Worm (Caenorhabditis elegans) whole organism, dauer: ENCODE measurements around the gene B0252.3.

ENCODE experiments used
- unc-62 ChIP-seq: sonication (generic microtip); optimal IDR thresholded peaks from 2 replicates; lab custom pipeline; 2017; ENCODE audit warnings: missing biosample characterization, missing genetic modification reagents, missing genetic modification characterization

The B0252.3 gene

ce11 chrII:6926488-6926887 is 18.9 kb upstream of the B0252.3 start:
- TF ChIP-seq unc-62 (GFP tag; lab: Kevin White, UChicago), result no peak

DNA sequence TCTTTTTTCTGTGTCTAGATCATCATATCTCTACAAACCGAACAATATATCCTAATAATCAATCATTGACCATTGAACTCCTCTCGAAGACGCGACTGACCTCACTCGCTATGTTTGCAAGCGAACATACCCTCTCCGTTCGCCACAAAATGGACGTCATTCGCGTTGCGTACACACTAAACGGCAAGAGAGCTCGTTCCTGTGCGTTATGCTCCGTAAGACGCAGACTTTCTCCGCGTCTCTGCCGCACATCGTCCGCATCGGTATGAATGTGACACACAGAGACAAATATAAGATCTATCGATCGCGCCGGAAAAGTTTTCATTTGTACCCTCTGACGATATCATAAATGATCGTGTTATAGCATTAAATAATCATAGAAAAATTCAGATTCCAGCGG is 18.5 kb upstream of the B0252.3 start:
- TF ChIP-seq unc-62 (GFP tag; lab: Kevin White, UChicago), result no peak

- no peak for TF ChIP-seq unc-62 (GFP tag; lab: Kevin White, UChicago)
These were observed 16.2 kb upstream of the B0252.3 start for ce11 chrII:6923792-6924191.

ce11 chrII:6919363-6919851 is 11.8 kb upstream of the B0252.3 start, which contains the start of gene B0252.1:
Gene B0252.1, plus strand, starts transcription at chrII:6919680.
- TF ChIP-seq unc-62 (GFP tag; lab: Kevin White, UChicago), result no peak

DNA sequence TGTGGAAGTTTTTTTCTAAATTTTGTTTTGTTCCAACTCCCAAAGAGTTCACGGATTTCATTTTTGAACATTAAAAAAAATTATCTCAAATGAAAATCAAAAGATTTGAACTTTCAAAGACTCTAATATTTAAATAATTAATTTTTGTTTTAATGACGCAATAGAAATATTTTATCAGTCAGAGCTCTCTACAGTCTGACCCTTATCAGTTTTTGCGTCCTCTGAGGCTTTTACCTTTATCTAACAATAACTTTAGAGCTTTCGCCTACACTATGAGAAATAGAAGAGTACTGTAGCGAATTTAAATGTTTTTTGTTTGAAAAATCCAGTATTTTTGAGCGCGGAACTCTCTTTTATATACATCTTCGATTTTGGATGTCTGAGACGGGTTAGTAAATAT is 11.3 kb upstream of the B0252.3 start, which contains the start of gene B0252.5:
B0252.5 (minus strand) TSS at position 17 of the 400 bp plus-strand sequence.
- TF ChIP-seq unc-62 (GFP tag; lab: Kevin White, UChicago), result no peak

ce11 chrII:6917710-6918109 is 10.2 kb upstream of the B0252.3 start, which contains the start of gene B0252.11:
Gene B0252.11, minus strand, starts transcription at chrII:6917810.
- no peak for TF ChIP-seq unc-62 (GFP tag; lab: Kevin White, UChicago)

- no peak for TF ChIP-seq unc-62 (GFP tag; lab: Kevin White, UChicago)
These were observed 8.3 kb upstream of the B0252.3 start, which contains the start of gene B0252.8 for ce11 chrII:6915875-6916274. Gene B0252.8, plus strand, starts transcription at chrII:6916166.

ce11 chrII:6913309-6913708 is 5.8 kb upstream of the B0252.3 start, which contains the start of gene cyn-10:
Gene cyn-10, minus strand, starts transcription at chrII:6913365.
- no peak for TF ChIP-seq unc-62 (GFP tag; lab: Kevin White, UChicago)

ce11 chrII:6909568-6910122 is 2.1 kb upstream of the B0252.3 start, which contains the start of gene asm-1:
Gene asm-1, plus strand, starts transcription at chrII:6910072.
- no peak for TF ChIP-seq unc-62 (GFP tag; lab: Kevin White, UChicago)

DNA sequence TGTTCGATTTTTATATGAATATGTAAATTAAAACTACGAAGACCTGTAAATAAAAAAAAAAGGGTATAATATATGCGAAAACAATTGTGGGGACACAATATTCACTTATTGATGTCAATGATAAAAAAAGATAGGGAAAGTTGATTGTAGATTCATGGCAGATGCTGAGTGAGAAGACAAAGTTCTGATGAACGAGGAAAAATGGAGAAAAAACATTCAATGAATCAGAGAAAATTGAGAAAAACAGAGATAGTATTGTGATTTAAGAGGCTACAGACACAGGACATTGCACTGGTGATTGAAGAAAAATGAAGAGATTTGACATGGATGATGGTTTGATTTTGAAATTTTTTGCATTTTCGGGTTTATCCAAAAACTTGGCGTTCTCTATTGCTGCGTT is 1.1 kb upstream of the B0252.3 start:
- no peak for TF ChIP-seq unc-62 (GFP tag; lab: Kevin White, UChicago)

DNA sequence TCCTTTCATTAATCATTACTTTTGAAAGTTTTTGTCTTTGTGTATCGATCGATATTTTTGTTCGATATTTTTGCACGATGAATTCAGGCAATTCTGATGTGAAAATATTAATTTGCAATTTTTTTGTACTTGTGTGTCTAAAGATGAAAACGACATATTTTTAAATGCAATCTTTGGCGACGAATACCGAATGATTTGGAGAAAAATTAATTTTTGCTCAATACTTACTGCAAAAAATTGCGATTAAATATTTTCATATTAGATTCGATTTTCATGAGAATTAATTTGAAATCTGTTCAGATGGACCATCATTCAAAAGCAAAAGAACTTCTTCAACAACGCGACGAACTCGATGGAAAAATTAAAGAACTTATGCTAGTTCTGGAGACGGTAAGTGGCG is 5.8 kb downstream of the B0252.3 start, which contains the start of gene psmd-9:
psmd-9 (plus strand) TSS at position 301 of the 400 bp plus-strand sequence.
- no peak for TF ChIP-seq unc-62 (GFP tag; lab: Kevin White, UChicago)

DNA sequence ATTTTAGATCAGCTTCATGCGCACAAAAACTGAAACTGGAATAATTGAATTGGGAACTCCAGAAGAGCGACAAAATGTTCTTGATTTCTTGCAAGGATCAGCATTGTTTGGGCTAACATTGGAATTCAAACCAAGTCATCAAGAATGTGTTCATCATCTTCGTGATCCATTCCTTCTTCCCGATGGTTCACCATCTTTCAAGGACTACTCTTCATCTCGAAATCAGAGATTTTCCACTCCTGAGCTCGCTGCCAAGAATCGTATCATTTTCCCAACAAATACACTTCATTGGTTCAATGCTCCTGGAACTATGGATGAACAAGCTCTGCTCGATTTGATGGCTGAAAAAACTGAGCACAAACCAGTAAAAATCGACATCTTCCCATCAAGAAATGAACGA is 6.8 kb downstream of the B0252.3 start:
- TF ChIP-seq unc-62 (GFP tag; lab: Kevin White, UChicago), result no peak

ce11 chrII:6898017-6898779 is 9.4 kb downstream of the B0252.3 start, which contains the start of gene hrpl-1:
Gene hrpl-1, plus strand, starts transcription at chrII:6898729.
- no peak for TF ChIP-seq unc-62 (GFP tag; lab: Kevin White, UChicago)

DNA sequence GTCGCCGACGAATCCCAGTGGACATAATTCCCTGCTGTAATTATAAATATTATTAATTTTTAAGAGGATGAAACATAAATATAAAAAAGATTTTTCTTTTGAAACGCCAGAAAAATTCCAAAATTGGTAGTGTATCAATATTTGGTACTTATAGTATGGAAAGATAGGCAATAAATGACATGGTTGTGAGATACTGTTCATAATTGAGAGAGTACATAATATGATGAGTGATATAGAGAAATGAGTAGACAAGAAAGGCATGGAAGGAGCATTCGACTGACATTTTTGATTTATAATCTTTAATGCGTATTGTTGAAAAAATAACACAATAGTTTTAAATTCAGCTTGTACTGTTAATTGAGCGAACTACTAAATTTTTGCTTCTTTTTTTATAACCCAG is 10.1 kb downstream of the B0252.3 start, which contains the start of gene C44B7.11:
C44B7.11 (minus strand) TSS at position 34 of the 400 bp plus-strand sequence.
- TF ChIP-seq unc-62 (GFP tag; lab: Kevin White, UChicago), result no peak

DNA sequence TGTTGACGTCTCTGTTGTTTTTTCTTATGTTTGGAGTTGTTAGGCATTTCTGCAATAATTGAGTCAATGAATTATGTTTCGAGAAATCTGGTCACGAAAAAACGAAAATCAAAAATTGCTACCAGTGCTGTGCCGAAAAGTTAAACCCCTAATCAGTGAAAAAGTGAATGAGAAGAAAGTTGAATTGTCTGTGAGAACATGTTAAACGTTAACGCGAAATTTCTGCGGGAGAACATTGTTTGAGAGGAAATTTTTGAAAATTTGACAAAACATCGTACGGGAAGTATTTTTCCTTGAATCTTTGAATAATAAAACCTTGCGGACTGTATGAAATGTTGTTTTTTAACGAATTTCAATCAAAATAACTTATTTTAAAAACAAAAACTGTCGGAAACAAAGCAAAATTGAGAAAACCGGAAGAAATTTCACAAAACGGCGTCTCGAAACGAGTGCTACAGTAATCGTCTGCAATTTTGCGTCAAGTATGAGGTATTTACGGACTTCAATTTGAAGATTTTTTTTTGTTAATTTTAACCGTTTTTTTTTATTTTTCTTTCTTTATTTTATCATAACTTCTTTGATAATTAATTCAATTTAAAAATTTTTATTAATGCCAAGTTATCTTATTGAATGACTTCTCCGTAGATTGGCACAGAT is 13.8 kb downstream of the B0252.3 start, which contains the start of gene adal-1:
adal-1 (minus strand) TSS at position 51 of the 657 bp plus-strand sequence.
- TF ChIP-seq unc-62 (GFP tag; lab: Kevin White, UChicago), result no peak
